Fruit fly (Drosophila melanogaster) whole organism, embryonic: ENCODE results near the gene CG32436.

Experiments
- ATbp ChIP-seq: fragments of 200-800 bp; sonication (Bioruptor generic); optimal IDR thresholded peaks from 2 replicates; lab custom pipeline; 2017; ENCODE audit warnings: missing biosample characterization, mild to moderate bottlenecking, missing genetic modification characterization, missing genetic modification reagents
- Abd-B ChIP-seq: fragments of 200-800 bp; sonication (Bioruptor generic); optimal IDR thresholded peaks from 2 replicates; lab custom pipeline; 2018; ENCODE audit warnings: missing biosample characterization, mild to moderate bottlenecking, missing genetic modification characterization, moderate library complexity
- Atf-2 ChIP-seq: fragments of 200-800 bp; sonication (Bioruptor generic); optimal IDR thresholded peaks from 2 replicates; lab custom pipeline; 2016; ENCODE audit warnings: missing biosample characterization, missing genetic modification characterization
- CG10209 ChIP-seq: fragments of 200-800 bp; sonication (Bioruptor generic); optimal IDR thresholded peaks from 3 replicates; lab custom pipeline; 2017; ENCODE audit warnings: missing biosample characterization, mild to moderate bottlenecking, missing genetic modification characterization, missing genetic modification reagents
- CG10267 ChIP-seq: fragments of 200-800 bp; sonication (Bioruptor generic); optimal IDR thresholded peaks from 2 replicates; lab custom pipeline; 2018; ENCODE audit warnings: missing biosample characterization, mild to moderate bottlenecking, missing genetic modification characterization, moderate library complexity
- CG10274 ChIP-seq: fragments of 200-800 bp; sonication (Bioruptor generic); optimal IDR thresholded peaks from 3 replicates; lab custom pipeline; 2017; ENCODE audit warnings: missing biosample characterization, mild to moderate bottlenecking, missing genetic modification characterization
- CG11504 ChIP-seq: fragments of 200-800 bp; sonication (Bioruptor generic); optimal IDR thresholded peaks from 3 replicates; lab custom pipeline; 2019; ENCODE audit warnings: missing biosample characterization, mild to moderate bottlenecking, missing genetic modification characterization, moderate library complexity
- CG11696 ChIP-seq: fragments of 200-800 bp; sonication (Bioruptor generic); IDR thresholded peaks from 2 replicates; pipeline ENCODE4 v1.3.6; 2022; ENCODE audit warnings: missing biosample characterization, missing genetic modification characterization
- CG1529 ChIP-seq: fragments of 200-800 bp; sonication (Bioruptor generic); optimal IDR thresholded peaks from 3 replicates; lab custom pipeline; 2018; ENCODE audit warnings: missing biosample characterization, missing genetic modification characterization
- CG18764 ChIP-seq: fragments of 200-800 bp; sonication (Bioruptor generic); optimal IDR thresholded peaks from 3 replicates; lab custom pipeline; 2016; ENCODE audit warnings: missing biosample characterization, missing genetic modification characterization
- CG30403 ChIP-seq: fragments of 200-800 bp; sonication (Bioruptor generic); optimal IDR thresholded peaks from 3 replicates; lab custom pipeline; 2016; ENCODE audit warnings: missing biosample characterization, missing genetic modification characterization
- CG31388 ChIP-seq: fragments of 200-800 bp; sonication (Bioruptor generic); optimal IDR thresholded peaks from 2 replicates; lab custom pipeline; 2016; ENCODE audit warnings: missing biosample characterization, missing genetic modification characterization
- CG4328 ChIP-seq: fragments of 200-800 bp; sonication (Bioruptor generic); optimal IDR thresholded peaks from 3 replicates; lab custom pipeline; 2017; ENCODE audit warnings: missing biosample characterization, missing genetic modification reagents, missing genetic modification characterization
- CG7357 ChIP-seq: fragments of 200-800 bp; sonication (Bioruptor generic); IDR thresholded peaks from 3 replicates; pipeline ENCODE4 v1.3.6; 2022; ENCODE audit warnings: missing biosample characterization, missing genetic modification characterization
- CG8290 ChIP-seq, 3 experiments: fragments of 200-800 bp; sonication (Bioruptor generic); optimal IDR thresholded peaks; 2 replicates each; lab custom pipeline; 2016 to 2019; ENCODE audit warnings: missing biosample characterization in 3 of 3, missing genetic modification characterization in 3 of 3, mild to moderate bottlenecking in 2 of 3, moderate library complexity in 1 of 3
- CG8359 ChIP-seq: fragments of 200-800 bp; sonication (Bioruptor generic); optimal IDR thresholded peaks from 2 replicates; lab custom pipeline; 2017; ENCODE audit warnings: missing biosample characterization, mild to moderate bottlenecking, missing genetic modification characterization, borderline replicate concordance
- CG8388 ChIP-seq: fragments of 200-800 bp; sonication (Bioruptor generic); optimal IDR thresholded peaks from 2 replicates; lab custom pipeline; 2019; ENCODE audit warnings: missing biosample characterization, mild to moderate bottlenecking, missing genetic modification characterization, moderate library complexity
- CG9437 ChIP-seq: fragments of 200-800 bp; sonication (Bioruptor generic); optimal IDR thresholded peaks from 2 replicates; lab custom pipeline; 2018; ENCODE audit warnings: missing biosample characterization, mild to moderate bottlenecking, missing genetic modification characterization
- Dfd ChIP-seq, 2 experiments: fragments of >200 bp; optimal IDR thresholded peaks; 2 replicates each; lab custom pipeline; 2017; ENCODE audit warnings: missing biosample characterization in 2 of 2, missing genetic modification characterization in 2 of 2
- Ets65A ChIP-seq: fragments of 200-800 bp; sonication (Bioruptor generic); peaks from one replicate; lab custom pipeline; 2016; ENCODE audit warnings: missing biosample characterization, missing genetic modification characterization
- Gug ChIP-seq: fragments of 200-800 bp; sonication (Bioruptor generic); IDR thresholded peaks from 4 replicates; pipeline ENCODE4 v1.3.6; 2022; ENCODE audit warnings: missing biosample characterization, missing genetic modification characterization
- H15 ChIP-seq: fragments of 200-800 bp; sonication (Bioruptor generic); IDR thresholded peaks from 3 replicates; pipeline ENCODE4 v1.3.6; 2022; ENCODE audit warnings: missing biosample characterization, missing genetic modification characterization
- H2.0 ChIP-seq: fragments of 200-800 bp; sonication (Bioruptor generic); IDR thresholded peaks from 2 replicates; pipeline ENCODE4 v1.3.6; 2022; ENCODE audit warnings: missing biosample characterization, missing genetic modification characterization
- Hr78 ChIP-seq, 2 experiments: fragments of 200-800 bp in 1 of 2; fragments of >200 bp in 1 of 2; sonication (Bioruptor generic) in 1 of 2; optimal IDR thresholded peaks; 2 replicates each; lab custom pipeline; 2017 to 2019; ENCODE audit warnings: missing biosample characterization in 2 of 2, missing genetic modification characterization in 2 of 2, mild to moderate bottlenecking in 1 of 2, moderate library complexity in 1 of 2
- Lhr ChIP-seq: fragments of 200-800 bp; sonication (Bioruptor generic); optimal IDR thresholded peaks from 3 replicates; lab custom pipeline; 2017; ENCODE audit warnings: mild to moderate bottlenecking, missing biosample characterization, missing genetic modification reagents, missing genetic modification characterization
- Mad ChIP-seq: fragments of 200-800 bp; sonication (Bioruptor generic); optimal IDR thresholded peaks from 2 replicates; lab custom pipeline; 2016; ENCODE audit warnings: missing biosample characterization, missing genetic modification characterization
- NFAT ChIP-seq: fragments of 200-800 bp; sonication (Bioruptor generic); IDR thresholded peaks from 2 replicates; pipeline ENCODE4 v1.3.6; 2022; ENCODE audit warnings: missing biosample characterization, missing genetic modification characterization
- Nf-YC ChIP-seq: fragments of 200-800 bp; optimal IDR thresholded peaks from 3 replicates; lab custom pipeline; 2019; ENCODE audit warnings: missing biosample characterization, mild to moderate bottlenecking, missing genetic modification characterization, moderate library complexity
- Optix ChIP-seq: fragments of 200-800 bp; sonication (Bioruptor generic); IDR thresholded peaks from 3 replicates; pipeline ENCODE4 v1.3.6; 2022; ENCODE audit warnings: missing biosample characterization, missing genetic modification characterization
- Rx ChIP-seq: fragments of 200-800 bp; sonication (Bioruptor generic); IDR thresholded peaks from 2 replicates; pipeline ENCODE4 v1.3.6; 2022; ENCODE audit warnings: missing biosample characterization, missing genetic modification characterization
- Sox102F ChIP-seq: fragments of 200-800 bp; sonication (Bioruptor generic); optimal IDR thresholded peaks from 2 replicates; lab custom pipeline; 2018; ENCODE audit warnings: missing biosample characterization, mild to moderate bottlenecking, missing genetic modification characterization, moderate library complexity
- Xbp1 ChIP-seq: fragments of 200-800 bp; sonication (Bioruptor generic); optimal IDR thresholded peaks from 3 replicates; lab custom pipeline; 2016; ENCODE audit warnings: missing biosample characterization, mild to moderate bottlenecking, missing genetic modification characterization
- caup ChIP-seq: fragments of 200-800 bp; sonication (Bioruptor generic); optimal IDR thresholded peaks from 3 replicates; lab custom pipeline; 2017; ENCODE audit warnings: missing biosample characterization, mild to moderate bottlenecking, missing genetic modification characterization, moderate library complexity; ENCODE audit not compliant: severe bottlenecking
- chm ChIP-seq: fragments of 200-800 bp; sonication (Bioruptor generic); IDR thresholded peaks from 2 replicates; pipeline ENCODE4 v1.3.6; 2022; ENCODE audit warnings: missing biosample characterization, missing genetic modification characterization
- dm ChIP-seq: fragments of 200-800 bp; sonication (Bioruptor generic); optimal IDR thresholded peaks from 3 replicates; lab custom pipeline; 2016; ENCODE audit warnings: missing biosample characterization, missing genetic modification characterization
- emc ChIP-seq: fragments of 200-800 bp; sonication (Bioruptor generic); optimal IDR thresholded peaks from 2 replicates; lab custom pipeline; 2016; ENCODE audit warnings: missing biosample characterization, missing genetic modification characterization
- gsb ChIP-seq: fragments of 200-800 bp; sonication (Bioruptor generic); IDR thresholded peaks from 2 replicates; pipeline ENCODE4 v1.3.6; 2022; ENCODE audit warnings: missing biosample characterization, missing genetic modification characterization
- gt ChIP-seq: fragments of 200-800 bp; sonication (Bioruptor generic); IDR thresholded peaks from 2 replicates; pipeline ENCODE4 v1.3.6; 2022; ENCODE audit warnings: missing biosample characterization, missing genetic modification characterization
- hbn ChIP-seq: fragments of 200-800 bp; sonication (Bioruptor generic); IDR thresholded peaks from 2 replicates; pipeline ENCODE4 v1.3.6; 2022; ENCODE audit warnings: missing biosample characterization, missing genetic modification characterization; ENCODE audit not compliant: partially characterized antibody
- inv ChIP-seq: fragments of 200-800 bp; sonication (Bioruptor generic); IDR thresholded peaks from 2 replicates; pipeline ENCODE4 v1.3.6; 2022; ENCODE audit warnings: missing biosample characterization, missing genetic modification characterization; ENCODE audit not compliant: partially characterized antibody
- odd ChIP-seq: fragments of 200-800 bp; sonication (Bioruptor generic); optimal IDR thresholded peaks from 2 replicates; lab custom pipeline; 2017; ENCODE audit warnings: missing biosample characterization, mild to moderate bottlenecking, missing genetic modification characterization
- pho ChIP-seq: fragments of 200-800 bp; sonication (Bioruptor generic); optimal IDR thresholded peaks from 2 replicates; lab custom pipeline; 2016; ENCODE audit warnings: missing biosample characterization, missing genetic modification characterization
- sd ChIP-seq: fragments of 200-800 bp; sonication (Bioruptor generic); optimal IDR thresholded peaks from 3 replicates; lab custom pipeline; 2018; ENCODE audit warnings: missing biosample characterization, mild to moderate bottlenecking, missing genetic modification characterization, moderate library complexity
- sens ChIP-seq: fragments of 200-800 bp; sonication (Bioruptor generic); peaks from one replicate; lab custom pipeline; 2016; ENCODE audit warnings: missing biosample characterization, missing genetic modification characterization
- seq ChIP-seq: fragments of 200-800 bp; sonication (Bioruptor generic); IDR thresholded peaks from 2 replicates; pipeline ENCODE4 v1.3.6; 2022; ENCODE audit warnings: missing biosample characterization, missing genetic modification characterization
- shn ChIP-seq: fragments of 200-800 bp; sonication (Bioruptor generic); optimal IDR thresholded peaks from 3 replicates; lab custom pipeline; 2016; ENCODE audit warnings: missing biosample characterization, missing genetic modification characterization
- slbo ChIP-seq: fragments of 200-800 bp; sonication (Bioruptor generic); IDR thresholded peaks from 2 replicates; pipeline ENCODE4 v1.3.6; 2022; ENCODE audit warnings: missing biosample characterization, missing genetic modification characterization
- sug ChIP-seq: fragments of 200-800 bp; optimal IDR thresholded peaks from 2 replicates; lab custom pipeline; 2019; ENCODE audit warnings: missing biosample characterization, mild to moderate bottlenecking, missing genetic modification characterization, moderate library complexity
- tin ChIP-seq: fragments of 200-800 bp; sonication (Bioruptor generic); optimal IDR thresholded peaks from 3 replicates; lab custom pipeline; 2016; ENCODE audit warnings: missing biosample characterization, missing genetic modification characterization
- tx ChIP-seq: fragments of 200-800 bp; sonication (Bioruptor generic); optimal IDR thresholded peaks from 2 replicates; lab custom pipeline; 2016; ENCODE audit warnings: missing biosample characterization, missing genetic modification characterization
- vfl ChIP-seq: fragments of 200-800 bp; sonication (Bioruptor generic); optimal IDR thresholded peaks from 2 replicates; lab custom pipeline; 2016; ENCODE audit warnings: missing biosample characterization, missing genetic modification characterization
- vnd ChIP-seq: fragments of 200-800 bp; sonication (Bioruptor generic); IDR thresholded peaks from 3 replicates; pipeline ENCODE4 v1.3.6; 2022; ENCODE audit warnings: missing biosample characterization, missing genetic modification characterization; ENCODE audit not compliant: partially characterized antibody

CG32436 gene

DNA sequence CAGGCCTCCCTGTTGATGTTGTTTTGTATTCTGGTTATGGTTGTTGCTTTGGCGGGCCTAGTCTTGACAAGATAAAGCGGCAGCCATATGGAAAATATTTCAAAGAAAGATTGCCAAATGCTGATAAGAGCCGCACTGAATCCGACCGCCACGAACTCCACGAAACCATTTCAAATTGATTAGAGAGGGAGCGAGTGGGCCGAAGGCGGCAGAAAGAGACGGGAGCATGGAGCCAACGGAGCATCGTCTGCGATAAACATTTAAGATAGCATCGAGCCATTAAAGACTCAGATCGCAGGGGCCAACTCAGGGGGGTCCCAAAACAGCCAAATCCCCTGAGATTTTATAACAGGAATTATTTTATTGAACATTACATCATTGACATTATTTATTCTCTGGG is 56.4 kb downstream of the CG32436 start (continued):
- TF ChIP-seq caup (GFP tag; lab: Kevin White, UChicago) = no peak
- TF ChIP-seq dm (GFP tag; lab: Kevin White, UChicago) = no peak
- TF ChIP-seq vfl (GFP tag; lab: Kevin White, UChicago) = no peak
- no peak for TF ChIP-seq Optix
- no peak for TF ChIP-seq hbn (GFP tag; lab: Robert Waterston, UW)
- TF ChIP-seq CG10209 (GFP tag; lab: Kevin White, UChicago) = no peak
- TF ChIP-seq Gug (GFP tag; lab: Robert Waterston, UW) = no peak
- TF ChIP-seq gsb = no peak
- no peak for TF ChIP-seq CG8388 (GFP tag; lab: Kevin White, UChicago)
- peak; percentile 21 for TF ChIP-seq Ets65A (GFP tag; lab: Kevin White, UChicago)
- TF ChIP-seq inv (GFP tag; lab: Robert Waterston, UW) = no peak
- TF ChIP-seq H15 (GFP tag; lab: Robert Waterston, UW) = no peak
- no peak for TF ChIP-seq Xbp1 (GFP tag; lab: Kevin White, UChicago)
- TF ChIP-seq tx (GFP tag; lab: Kevin White, UChicago) = no peak
- no peak for TF ChIP-seq gt (GFP tag; lab: Robert Waterston, UW)
- TF ChIP-seq CG1529 (GFP tag; lab: Kevin White, UChicago) = no peak
- no peak for TF ChIP-seq CG10267 (tag; lab: Kevin White, UChicago)
- TF ChIP-seq tin = no peak
- no peak for TF ChIP-seq CG9437 (GFP tag; lab: Kevin White, UChicago)
- no peak for TF ChIP-seq Hr78 (GFP tag; optimal IDR thresholded peaks at IDR 0.05; lab: Kevin White, UChicago)
- TF ChIP-seq CG11696 = no peak
- no peak for TF ChIP-seq pho (GFP tag; lab: Kevin White, UChicago)
- TF ChIP-seq CG8359 (GFP tag; lab: Kevin White, UChicago) = no peak
- TF ChIP-seq sens (GFP tag; lab: Kevin White, UChicago) = peak; percentile 28
- TF ChIP-seq CG4328 (GFP tag; lab: Kevin White, UChicago) = no peak
- TF ChIP-seq sug (tag; lab: Kevin White, UChicago) = peak; percentile 80
- no peak for TF ChIP-seq Rx
- no peak for TF ChIP-seq ATbp (GFP tag; lab: Kevin White, UChicago)
- 0 out of 2 replicates have a peak, but pooled peaks have one; percentile 10 for TF ChIP-seq slbo
- no peak for TF ChIP-seq NFAT
- TF ChIP-seq emc (GFP tag; lab: Kevin White, UChicago) = no peak
- TF ChIP-seq CG30403 (GFP tag; lab: Kevin White, UChicago) = no peak
- no peak for TF ChIP-seq shn (GFP tag; lab: Kevin White, UChicago)
- no peak for TF ChIP-seq CG31388 (GFP tag; lab: Kevin White, UChicago)
- TF ChIP-seq chm (GFP tag; lab: Robert Waterston, UW) = no peak
- TF ChIP-seq vnd (GFP tag; lab: Robert Waterston, UW) = no peak
- no peak for TF ChIP-seq Dfd (GFP tag; optimal IDR thresholded peaks at IDR 0.05; lab: Kevin White, UChicago)
- no peak for TF ChIP-seq CG7357 (GFP tag; lab: Robert Waterston, UW)
- no peak for TF ChIP-seq Mad
- TF ChIP-seq Atf-2 (GFP tag; lab: Kevin White, UChicago) = no peak
- TF ChIP-seq CG11504 = peak; percentile 21
- TF ChIP-seq CG10274 (GFP tag; lab: Kevin White, UChicago) = no peak
- TF ChIP-seq sd (tag; lab: Kevin White, UChicago) = peak; percentile 32
- no peak for TF ChIP-seq Lhr
- TF ChIP-seq CG18764 (GFP tag; lab: Kevin White, UChicago) = no peak
- TF ChIP-seq odd (GFP tag; lab: Kevin White, UChicago) = no peak
- TF ChIP-seq Sox102F (GFP tag; lab: Kevin White, UChicago) = peak; percentile 12
- TF ChIP-seq Nf-YC (tag; lab: Kevin White, UChicago) = no peak
- no peak for TF ChIP-seq CG8290 (GFP tag; optimal IDR thresholded peaks at IDR 0.05; lab: Kevin White, UChicago)
- no peak for TF ChIP-seq CG8290 (tag; optimal IDR thresholded peaks at IDR 0.05; lab: Kevin White, UChicago)
- TF ChIP-seq H2.0 (GFP tag; lab: Robert Waterston, UW) = no peak
- no peak; the same call in 1 of the 2 replicates for TF ChIP-seq seq
- TF ChIP-seq Abd-B = peak; percentile 11
